Worm (Caenorhabditis elegans) whole organism, late embryonic: ENCODE measurements around the gene C50F4.12.
A peak's percentile ranks its signal among the peaks of the same experiment; 100 is the strongest.

Source experiments
- C08G9.2 ChIP-seq: sonication (generic microtip); optimal IDR thresholded peaks from 2 replicates; lab custom pipeline; 2016; ENCODE audit warnings: mild to moderate bottlenecking, missing genetic modification characterization, moderate library complexity, missing compliant biosample characterization
- F13H6.1 ChIP-seq: sonication (generic microtip); optimal IDR thresholded peaks from 2 replicates; lab custom pipeline; 2016; ENCODE audit warnings: missing genetic modification characterization, missing compliant biosample characterization
- K09A11.1 ChIP-seq: sonication (generic microtip); optimal IDR thresholded peaks from 2 replicates; lab custom pipeline; 2017; ENCODE audit warnings: antibody characterized with exemption, mild to moderate bottlenecking, missing genetic modification characterization, missing compliant biosample characterization; ENCODE audit not compliant: insufficient read depth
- T23F11.4 ChIP-seq: fragments of 200-800 bp; sonication (Bioruptor generic); optimal IDR thresholded peaks from 2 replicates; lab custom pipeline; 2018; ENCODE audit warnings: mild to moderate bottlenecking, missing genetic modification characterization, missing compliant biosample characterization
- ceh-19 ChIP-seq: fragments of 200-800 bp; sonication (Bioruptor generic); optimal IDR thresholded peaks from 2 replicates; lab custom pipeline; 2018; ENCODE audit warnings: mild to moderate bottlenecking, missing genetic modification characterization, missing compliant biosample characterization
- ceh-2 ChIP-seq: sonication (generic microtip); optimal IDR thresholded peaks from 2 replicates; lab custom pipeline; 2016; ENCODE audit warnings: missing genotype, missing genetic modification characterization, missing compliant biosample characterization
- ceh-24 ChIP-seq: sonication (generic microtip); optimal IDR thresholded peaks from 2 replicates; lab custom pipeline; 2016; ENCODE audit warnings: mild to moderate bottlenecking, missing genetic modification characterization, missing compliant biosample characterization
- ceh-30 ChIP-seq: fragments of 150-350 bp; optimal IDR thresholded peaks from 2 replicates; lab custom pipeline; 2014; ENCODE audit warnings: missing biosample characterization, missing genetic modification characterization
- ceh-31 ChIP-seq: sonication (generic microtip); optimal IDR thresholded peaks from 2 replicates; lab custom pipeline; 2016; ENCODE audit warnings: missing genetic modification characterization, missing compliant biosample characterization
- ceh-34 ChIP-seq: sonication (generic microtip); optimal IDR thresholded peaks from 2 replicates; lab custom pipeline; 2016; ENCODE audit warnings: mild to moderate bottlenecking, missing genetic modification characterization, missing compliant biosample characterization
- ceh-9 ChIP-seq: sonication (generic microtip); optimal IDR thresholded peaks from 2 replicates; lab custom pipeline; 2016; ENCODE audit warnings: mild to moderate bottlenecking, missing genetic modification characterization, inconsistent platforms, missing compliant biosample characterization
- dmd-4 ChIP-seq: sonication (generic microtip); optimal IDR thresholded peaks from 2 replicates; lab custom pipeline; 2016; ENCODE audit warnings: borderline replicate concordance, missing genetic modification characterization, missing compliant biosample characterization
- dve-1 ChIP-seq: sonication (generic microtip); optimal IDR thresholded peaks from 2 replicates; lab custom pipeline; 2017; ENCODE audit warnings: antibody characterized with exemption, mild to moderate bottlenecking, missing genetic modification characterization, missing compliant biosample characterization
- elt-2 ChIP-seq: sonication (generic microtip); optimal IDR thresholded peaks from 2 replicates; lab custom pipeline; 2016; ENCODE audit warnings: missing genetic modification reagents, missing genetic modification characterization, missing compliant biosample characterization
- elt-4 ChIP-seq: sonication (generic microtip); optimal IDR thresholded peaks from 2 replicates; lab custom pipeline; 2016; ENCODE audit warnings: missing genetic modification characterization, missing compliant biosample characterization
- ets-4 ChIP-seq: sonication (generic microtip); optimal IDR thresholded peaks from 2 replicates; lab custom pipeline; 2016; ENCODE audit warnings: missing genetic modification characterization, missing compliant biosample characterization
- eyg-1 ChIP-seq: sonication (generic microtip); optimal IDR thresholded peaks from 2 replicates; lab custom pipeline; 2016; ENCODE audit warnings: missing genotype, missing genetic modification characterization, missing compliant biosample characterization
- fax-1 ChIP-seq: sonication (generic microtip); optimal IDR thresholded peaks from 2 replicates; lab custom pipeline; 2016; ENCODE audit warnings: missing genotype, missing genetic modification characterization, missing compliant biosample characterization
- fkh-10 ChIP-seq: fragments of 150-350 bp; optimal IDR thresholded peaks from 2 replicates; lab custom pipeline; 2014; ENCODE audit warnings: missing biosample characterization, missing genetic modification reagents, missing genetic modification characterization
- fkh-6 ChIP-seq: sonication (generic microtip); optimal IDR thresholded peaks from 2 replicates; lab custom pipeline; 2016; ENCODE audit warnings: missing genetic modification characterization, missing compliant biosample characterization
- hlh-30 ChIP-seq: sonication (generic microtip); optimal IDR thresholded peaks from 2 replicates; lab custom pipeline; 2017; ENCODE audit warnings: antibody characterized with exemption, missing genetic modification characterization, missing compliant biosample characterization; ENCODE audit not compliant: insufficient read depth
- hlh-6 ChIP-seq: sonication (generic microtip); optimal IDR thresholded peaks from 2 replicates; lab custom pipeline; 2016; ENCODE audit warnings: missing genotype, missing genetic modification characterization, missing compliant biosample characterization
- hlh-8 ChIP-seq: sonication (generic microtip); optimal IDR thresholded peaks from 2 replicates; lab custom pipeline; 2016; ENCODE audit warnings: missing genotype, missing genetic modification characterization, missing compliant biosample characterization
- lim-6 ChIP-seq: sonication (generic microtip); optimal IDR thresholded peaks from 2 replicates; lab custom pipeline; 2016; ENCODE audit warnings: missing genetic modification characterization, missing compliant biosample characterization
- lin-11 ChIP-seq: fragments of 200-800 bp; sonication (Bioruptor generic); optimal IDR thresholded peaks from 2 replicates; lab custom pipeline; 2018; ENCODE audit warnings: mild to moderate bottlenecking, missing genetic modification characterization, missing compliant biosample characterization
- madf-2 ChIP-seq: sonication (generic microtip); optimal IDR thresholded peaks from 2 replicates; lab custom pipeline; 2017; ENCODE audit warnings: missing genetic modification characterization, missing compliant biosample characterization
- mec-3 ChIP-seq: sonication (generic microtip); optimal IDR thresholded peaks from 2 replicates; lab custom pipeline; 2016; ENCODE audit warnings: borderline replicate concordance, missing genetic modification characterization, missing compliant biosample characterization
- nhr-11 ChIP-seq: fragments of 150-350 bp; optimal IDR thresholded peaks from 2 replicates; lab custom pipeline; 2014; ENCODE audit warnings: missing biosample characterization, missing genetic modification characterization
- nhr-232 ChIP-seq: sonication (generic microtip); optimal IDR thresholded peaks from 2 replicates; lab custom pipeline; 2016; ENCODE audit warnings: missing genetic modification characterization, missing compliant biosample characterization
- npax-4 ChIP-seq: sonication (generic microtip); optimal IDR thresholded peaks from 2 replicates; lab custom pipeline; 2016; ENCODE audit warnings: missing genetic modification characterization, missing compliant biosample characterization
- pag-3 ChIP-seq: sonication (generic microtip); optimal IDR thresholded peaks from 2 replicates; lab custom pipeline; 2016; ENCODE audit warnings: missing compliant biosample characterization, missing genetic modification characterization, borderline replicate concordance
- pat-9 ChIP-seq: fragments of 200-800 bp; sonication (Bioruptor generic); optimal IDR thresholded peaks from 2 replicates; lab custom pipeline; 2018; ENCODE audit warnings: mild to moderate bottlenecking, missing genetic modification characterization, moderate library complexity, missing compliant biosample characterization
- pax-1 ChIP-seq: fragments of 150-350 bp; optimal IDR thresholded peaks from 2 replicates; lab custom pipeline; 2014; ENCODE audit warnings: missing biosample characterization, missing genetic modification characterization
- pha-2 ChIP-seq: sonication (generic microtip); optimal IDR thresholded peaks from 2 replicates; lab custom pipeline; 2017; ENCODE audit warnings: mild to moderate bottlenecking, missing genetic modification characterization, missing compliant biosample characterization
- pha-4 ChIP-seq: fragments of 150-350 bp; optimal IDR thresholded peaks from 2 replicates; lab custom pipeline; 2018; ENCODE audit warnings: missing biosample characterization, missing genetic modification reagents, missing genetic modification characterization
- ref-2 ChIP-seq: sonication (generic microtip); optimal IDR thresholded peaks from 2 replicates; lab custom pipeline; 2016; ENCODE audit warnings: missing genetic modification characterization, missing compliant biosample characterization
- rnt-1 ChIP-seq: sonication (generic microtip); optimal IDR thresholded peaks from 2 replicates; lab custom pipeline; 2016; ENCODE audit warnings: missing genetic modification characterization, missing compliant biosample characterization
- sox-2 ChIP-seq: fragments of 200-800 bp; sonication (Bioruptor generic); IDR thresholded peaks from 2 replicates; pipeline ENCODE4 v1.3.6; 2022; ENCODE audit warnings: missing genetic modification reagents, missing genetic modification characterization, missing compliant biosample characterization
- ttx-3 ChIP-seq: sonication (generic microtip); optimal IDR thresholded peaks from 2 replicates; lab custom pipeline; 2016; ENCODE audit warnings: missing genetic modification reagents, missing genetic modification characterization, missing compliant biosample characterization
- unc-3 ChIP-seq, 2 experiments: fragments of 200-800 bp in 1 of 2; sonication (Bioruptor generic) in 1 of 2; sonication (generic microtip) in 1 of 2; conservative IDR thresholded peaks in 1 of 2; optimal IDR thresholded peaks in 1 of 2; 2 replicates each; pipeline versions ENCODE4 v1.3.6 to Lab custom; 2016 to 2022; ENCODE audit warnings: missing compliant biosample characterization in 2 of 2, missing genetic modification characterization in 2 of 2, missing genetic modification reagents in 1 of 2
- unc-42 ChIP-seq: sonication (generic microtip); optimal IDR thresholded peaks from 2 replicates; lab custom pipeline; 2016; ENCODE audit warnings: missing genotype, missing genetic modification characterization, missing compliant biosample characterization
- unc-55 ChIP-seq: sonication (generic microtip); optimal IDR thresholded peaks from 2 replicates; lab custom pipeline; 2017; ENCODE audit warnings: missing biosample characterization, missing genetic modification reagents, missing genetic modification characterization

C50F4.12 gene

DNA sequence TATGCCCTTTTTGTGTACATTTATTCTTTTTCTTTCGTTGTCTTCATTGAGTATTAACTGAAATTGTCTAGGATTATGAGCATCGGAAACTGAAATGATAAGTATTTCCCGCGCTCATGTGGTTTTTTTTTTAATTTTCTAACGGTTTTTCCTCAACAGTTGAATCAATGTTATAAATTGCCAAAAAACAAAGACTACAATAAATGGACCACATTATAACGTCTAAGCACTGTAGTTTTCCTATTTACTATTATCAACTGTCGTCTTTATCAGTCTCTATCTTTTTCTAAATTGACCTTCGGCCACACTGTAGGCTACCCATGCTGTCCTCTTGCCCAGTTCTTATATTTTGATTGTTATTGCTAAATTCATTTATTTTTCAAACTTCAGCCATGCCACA lies 31.8 kb downstream of the C50F4.12 start, which contains the start of gene acs-14:
acs-14 (plus strand) TSS at position 391 of the 400 bp plus-strand sequence.
- peak; percentile 40 for TF ChIP-seq elt-2 (tag; lab: Kevin White, UChicago)
- TF ChIP-seq ceh-9 (tag; lab: Kevin White, UChicago): no peak

DNA sequence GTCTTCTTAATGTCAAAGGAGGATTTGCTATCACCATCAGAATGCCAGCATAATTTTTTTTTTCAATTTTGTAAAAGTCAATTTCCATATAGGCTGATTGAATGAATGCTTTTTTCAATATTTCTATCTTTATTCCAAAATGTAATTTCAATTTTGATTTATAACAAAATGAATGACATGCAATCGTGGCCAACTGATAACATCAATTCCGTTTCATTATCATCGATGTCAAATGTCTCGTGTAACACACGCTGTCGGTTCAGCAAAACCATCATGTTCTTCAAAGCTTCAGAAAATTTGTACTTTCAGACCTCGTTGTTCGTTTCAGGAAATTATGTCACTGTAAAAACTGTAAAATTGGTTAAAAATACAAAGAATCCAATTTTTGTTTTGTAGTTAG lies 32.6 kb downstream of the C50F4.12 start:
- TF ChIP-seq fax-1 (no peak), elt-2 (tag; lab: Kevin White, UChicago) (peak; percentile 1)
- TF ChIP-seq, all 69 proteins: peak for 1

DNA sequence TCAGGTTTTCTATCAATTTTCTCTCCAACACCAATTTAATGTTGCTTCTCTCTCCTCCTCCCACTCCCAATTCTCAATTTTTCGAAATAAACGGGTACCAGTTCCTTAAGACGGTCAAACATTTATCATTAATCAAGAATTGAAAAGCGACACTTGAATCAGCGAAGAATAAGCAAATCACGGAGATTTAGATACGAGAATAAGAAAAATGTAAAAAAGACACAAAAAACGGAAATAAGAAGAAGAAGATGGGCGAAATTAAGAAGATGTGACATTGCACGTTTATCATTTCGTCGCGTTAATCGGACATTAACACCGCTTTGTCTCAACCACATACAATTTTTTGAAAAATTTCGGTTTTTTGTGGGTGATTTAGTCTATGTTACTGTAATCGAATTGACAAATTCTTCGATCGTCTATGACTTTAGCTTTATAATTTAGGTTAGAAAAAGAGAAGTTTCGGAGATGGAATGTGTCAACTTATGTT lies 35.0 kb downstream of the C50F4.12 start, which contains the start of gene haao-1:
haao-1 (plus strand) TSS at position 437 of the 487 bp plus-strand sequence.
- TF ChIP-seq pag-3 (tag; lab: Kevin White, UChicago) (no peak), ref-2 (no peak), hlh-30 (tag; lab: Kevin White, UChicago) (no peak), hlh-8 (no peak), fax-1 (no peak), ceh-9 (tag; lab: Kevin White, UChicago) (no peak), ceh-19 (no peak), ceh-24 (tag; lab: Kevin White, UChicago) (no peak), lin-11 (no peak), nhr-232 (tag; lab: Kevin White, UChicago) (no peak), eyg-1 (tag; lab: Kevin White, UChicago) (no peak), ceh-30 (tag; lab: Kevin White, UChicago) (no peak), mec-3 (tag; lab: Kevin White, UChicago) (no peak), unc-42 (tag; lab: Kevin White, UChicago) (no peak), pat-9 (no peak)

DNA sequence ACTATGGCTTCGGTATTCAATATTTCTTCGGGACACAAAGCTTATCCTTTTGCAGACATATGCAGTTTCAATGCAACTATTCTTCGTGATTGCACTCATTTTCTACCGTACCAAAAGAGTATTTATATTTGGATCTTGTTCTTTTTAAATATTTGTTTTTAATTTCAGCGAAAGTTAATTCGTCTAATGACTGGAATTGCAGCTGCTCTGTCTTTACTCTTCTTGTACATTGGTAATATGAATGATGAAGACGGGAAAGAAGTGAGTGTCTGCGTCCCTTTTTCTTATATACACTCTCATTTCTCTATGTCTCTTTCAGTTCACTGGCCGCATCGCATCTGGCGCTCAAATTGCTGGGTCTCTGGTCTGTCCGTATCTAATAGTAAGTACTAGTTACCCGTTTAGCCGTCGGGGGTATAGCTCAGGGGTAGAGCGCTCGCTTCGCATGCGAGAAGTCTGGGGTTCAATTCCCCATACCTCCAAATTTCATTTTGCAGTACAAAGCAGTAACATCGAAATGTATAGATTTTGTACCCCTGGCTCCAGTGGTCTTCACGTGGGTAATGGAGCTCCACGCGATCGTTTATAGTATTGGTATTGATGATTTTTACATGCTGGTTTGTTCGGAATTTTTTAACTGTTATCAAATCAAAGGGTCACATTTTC lies 36.3 kb downstream of the C50F4.12 start:
- peak; percentile 46 for TF ChIP-seq ceh-9 (tag; lab: Kevin White, UChicago)
- peak; percentile 88 for TF ChIP-seq eyg-1 (tag; lab: Kevin White, UChicago)
- TF ChIP-seq lim-6 (tag; lab: Kevin White, UChicago): no peak
- TF ChIP-seq lin-11: peak; percentile 81
- TF ChIP-seq hlh-30 (tag; lab: Kevin White, UChicago): no peak
- peak; percentile 59 for TF ChIP-seq dmd-4
- peak; percentile 65 for TF ChIP-seq F13H6.1 (tag; lab: Kevin White, UChicago)
- TF ChIP-seq ceh-31 (tag; lab: Kevin White, UChicago): peak; percentile 79
- peak; percentile 90 for TF ChIP-seq ceh-19
- peak; percentile 92 for TF ChIP-seq pha-2
- peak; percentile 90 for TF ChIP-seq T23F11.4 (GFP tag; lab: Kevin White, UChicago)
- no peak for TF ChIP-seq unc-55 (GFP tag; lab: Kevin White, UChicago)
- TF ChIP-seq sox-2: peak; percentile 84
- peak; percentile 82 for TF ChIP-seq nhr-232 (tag; lab: Kevin White, UChicago)
- peak; percentile 90 for TF ChIP-seq fkh-6 (tag; lab: Kevin White, UChicago)
- TF ChIP-seq rnt-1 (tag; lab: Kevin White, UChicago): peak; percentile 66
- TF ChIP-seq pax-1 (tag; lab: Kevin White, UChicago): no peak
- peak; percentile 94 for TF ChIP-seq hlh-6 (tag; lab: Kevin White, UChicago)
- TF ChIP-seq elt-4 (tag; lab: Kevin White, UChicago): no peak
- peak; percentile 87 for TF ChIP-seq unc-3 (GFP tag; conservative IDR thresholded peaks at IDR 0.05; lab: Robert Waterston, UW)
- TF ChIP-seq unc-3 (tag; optimal IDR thresholded peaks at IDR 0.05; lab: Kevin White, UChicago): peak; percentile 86
- TF ChIP-seq ceh-30 (tag; lab: Kevin White, UChicago): no peak
- peak; percentile 77 for TF ChIP-seq C08G9.2 (tag; lab: Kevin White, UChicago)
- peak; percentile 87 for TF ChIP-seq ttx-3 (tag; lab: Kevin White, UChicago)
- TF ChIP-seq nhr-11 (tag; lab: Kevin White, UChicago): no peak
- peak; percentile 78 for TF ChIP-seq ref-2
- TF ChIP-seq K09A11.1 (tag; lab: Kevin White, UChicago): peak; percentile 71
- peak; percentile 81 for TF ChIP-seq madf-2 (tag; lab: Kevin White, UChicago)
- TF ChIP-seq ceh-24 (tag; lab: Kevin White, UChicago): peak; percentile 62
- TF ChIP-seq ceh-34 (tag; lab: Kevin White, UChicago): peak; percentile 92
- peak; percentile 57 for TF ChIP-seq mec-3 (tag; lab: Kevin White, UChicago)
- TF ChIP-seq ets-4 (tag; lab: Kevin White, UChicago): peak; percentile 8
- TF ChIP-seq fkh-10 (GFP tag; lab: Kevin White, UChicago): peak; percentile 62
- peak; percentile 76 for TF ChIP-seq npax-4
- TF ChIP-seq ceh-2: peak; percentile 77
- TF ChIP-seq pha-4 (tag; lab: Kevin White, UChicago): no peak
- peak; percentile 56 for TF ChIP-seq dve-1 (tag; lab: Kevin White, UChicago)
